Fruit fly (Drosophila melanogaster): ENCODE measurements around the gene Nepl15.
A peak's percentile ranks its signal among the peaks of the same experiment; 100 is the strongest.

Nepl15 gene

DNA sequence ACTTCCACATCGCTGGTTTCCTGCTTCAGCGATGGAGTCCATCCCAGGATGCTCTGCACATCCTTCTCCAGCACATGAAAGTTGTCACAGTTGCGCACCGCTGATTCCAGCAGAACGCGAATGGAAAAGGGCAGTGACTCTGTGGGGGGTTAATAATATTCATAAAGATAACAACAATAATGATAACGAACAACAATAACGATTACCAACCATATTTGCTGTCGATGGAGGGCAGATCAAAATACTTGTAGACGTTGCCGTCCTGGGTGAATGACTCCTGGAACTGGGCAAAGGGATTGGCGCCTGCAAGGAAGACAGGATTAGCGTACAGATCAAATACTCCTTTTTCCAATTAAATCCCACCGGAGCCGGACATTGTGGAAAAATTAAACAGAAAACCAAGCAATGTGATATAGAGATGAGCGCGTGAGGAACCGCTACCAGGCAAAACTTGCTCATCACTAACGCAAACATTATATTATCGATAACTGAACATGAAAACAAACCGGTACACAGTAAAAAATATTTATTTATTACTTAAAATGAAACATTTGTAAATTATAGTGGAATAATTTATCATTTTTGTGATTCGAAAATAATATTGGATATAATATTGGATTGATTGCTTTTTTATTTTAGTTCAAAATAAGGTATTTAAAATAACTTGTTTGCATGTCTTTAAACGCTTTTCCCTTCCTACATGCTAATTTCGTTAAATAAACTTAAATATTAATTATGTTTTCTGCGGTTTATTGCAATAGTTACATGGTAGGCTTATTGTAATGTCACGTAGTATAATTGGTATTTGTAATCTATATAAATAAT, 41.6 kb downstream of the Nepl15 start, which contains the start of gene Irp-1A (continued):
- peak; percentile 65 for TF ChIP-seq CG10366 (GFP tag; IDR thresholded peaks at IDR 0.05)
- TF ChIP-seq Ravus (GFP tag; IDR thresholded peaks at IDR 0.05), result peak; percentile 2; the same call in 1 of the 2 replicates
- TF ChIP-seq Lim3 (GFP tag; IDR thresholded peaks at IDR 0.05), result no peak
- no peak for TF ChIP-seq Atf3 (GFP tag; optimal IDR thresholded peaks at IDR 0.05)
- TF ChIP-seq sc (optimal IDR thresholded peaks at IDR 0.05), result no peak
- TF ChIP-seq sc (GFP tag; optimal IDR thresholded peaks at IDR 0.05), result no peak
- no peak for TF ChIP-seq abd-A (tag; optimal IDR thresholded peaks at IDR 0.05)
- peak; percentile 72; the same call in 1 of the 2 replicates for TF ChIP-seq CG17328 (GFP tag; IDR thresholded peaks at IDR 0.05)
- TF ChIP-seq lmd (GFP tag; IDR thresholded peaks at IDR 0.05), result peak; percentile 72
- TF ChIP-seq chinmo (GFP tag; IDR thresholded peaks at IDR 0.05; ENCODE audit: partially characterized antibody), result peak; percentile 89; the same call in 3 of the 4 replicates
- TF ChIP-seq Dbx (GFP tag; IDR thresholded peaks at IDR 0.05), result peak; percentile 76; the same call in 2 of the 3 replicates
- peak; percentile 90 for TF ChIP-seq gem (tag; optimal IDR thresholded peaks at IDR 0.05)
- peak; percentile 52 for TF ChIP-seq CG6813 (GFP tag; optimal IDR thresholded peaks at IDR 0.05)
- TF ChIP-seq H2.0 (GFP tag; IDR thresholded peaks at IDR 0.05), result peak; percentile 67
- TF ChIP-seq org-1 (GFP tag; optimal IDR thresholded peaks at IDR 0.05), result no peak
- TF ChIP-seq Elba2 (GFP tag; optimal IDR thresholded peaks at IDR 0.05), result no peak
- TF ChIP-seq CG13775 (GFP tag; optimal IDR thresholded peaks at IDR 0.05), result peak; percentile 69
- peak; percentile 2 for TF ChIP-seq Sin3A (optimal IDR thresholded peaks at IDR 0.05)
- peak; percentile 57 for TF ChIP-seq Deaf1 (tag; optimal IDR thresholded peaks at IDR 0.05)
- TF ChIP-seq twi (tag; optimal IDR thresholded peaks at IDR 0.05), result peak; percentile 44
- peak; percentile 56; the same call in 1 of the 3 replicates for TF ChIP-seq ken (GFP tag; IDR thresholded peaks at IDR 0.05)
- TF ChIP-seq CG3407 (GFP tag; optimal IDR thresholded peaks at IDR 0.05), result peak; percentile 44
- peak; percentile 11 for TF ChIP-seq nau (GFP tag; optimal IDR thresholded peaks at IDR 0.05)
- peak; percentile 74 for TF ChIP-seq CG4424 (GFP tag; optimal IDR thresholded peaks at IDR 0.05)
- TF ChIP-seq dm (GFP tag; optimal IDR thresholded peaks at IDR 0.05), result peak; percentile 35
- no peak for TF ChIP-seq ab (GFP tag; optimal IDR thresholded peaks at IDR 0.05)
- peak; percentile 49 for TF ChIP-seq CG10654 (GFP tag; optimal IDR thresholded peaks at IDR 0.05)
- TF ChIP-seq cwo (GFP tag; optimal IDR thresholded peaks at IDR 0.05), result peak; percentile 60
- no peak for TF ChIP-seq CG3726 (GFP tag; IDR thresholded peaks at IDR 0.05)
- peak; percentile 30 for TF ChIP-seq BtbVII (GFP tag; optimal IDR thresholded peaks at IDR 0.05)
- TF ChIP-seq cad (GFP tag; optimal IDR thresholded peaks at IDR 0.05), result no peak
- TF ChIP-seq ems (GFP tag; optimal IDR thresholded peaks at IDR 0.05), result no peak
- TF ChIP-seq sr (GFP tag; IDR thresholded peaks at IDR 0.05), result no peak
- peak; percentile 37 for TF ChIP-seq Dp (GFP tag; optimal IDR thresholded peaks at IDR 0.05)
- TF ChIP-seq CG33557 (GFP tag; optimal IDR thresholded peaks at IDR 0.05), result peak; percentile 66
- peak; percentile 62 for TF ChIP-seq Spps (tag; optimal IDR thresholded peaks at IDR 0.05)
- TF ChIP-seq bcd (GFP tag; optimal IDR thresholded peaks at IDR 0.05), result peak; percentile 55
- peak; percentile 17 for TF ChIP-seq sqz (GFP tag; optimal IDR thresholded peaks at IDR 0.05)
- TF ChIP-seq pfk (GFP tag; optimal IDR thresholded peaks at IDR 0.05), result no peak
- no peak for TF ChIP-seq HLHmδ (GFP tag; optimal IDR thresholded peaks at IDR 0.05)
- peak; percentile 60 for TF ChIP-seq Hand (GFP tag; optimal IDR thresholded peaks at IDR 0.05)
- peak; percentile 74; the same call in 2 of the 3 replicates for TF ChIP-seq vnd (GFP tag; IDR thresholded peaks at IDR 0.05; ENCODE audit: partially characterized antibody)
- no peak for TF ChIP-seq eyg (GFP tag; optimal IDR thresholded peaks at IDR 0.05)
- TF ChIP-seq CG10959 (GFP tag; IDR thresholded peaks at IDR 0.05), result no peak
- TF ChIP-seq HLH3B (GFP tag; IDR thresholded peaks at IDR 0.05), result peak; percentile 87
- peak; percentile 22 for TF ChIP-seq Camta (GFP tag; optimal IDR thresholded peaks at IDR 0.05)
- peak; percentile 83 for TF ChIP-seq Atf6 (GFP tag; IDR thresholded peaks at IDR 0.05)
- TF ChIP-seq CG16813 (GFP tag; IDR thresholded peaks at IDR 0.05; ENCODE audit: partially characterized antibody), result peak; percentile 81
- TF ChIP-seq CG1024 (GFP tag; IDR thresholded peaks at IDR 0.05), result peak; percentile 38; the same call in 1 of the 2 replicates
- no peak for TF ChIP-seq CG12769 (tag; optimal IDR thresholded peaks at IDR 0.05)
